Fruit fly (Drosophila melanogaster): ENCODE results near the gene repo.

repo gene

DNA sequence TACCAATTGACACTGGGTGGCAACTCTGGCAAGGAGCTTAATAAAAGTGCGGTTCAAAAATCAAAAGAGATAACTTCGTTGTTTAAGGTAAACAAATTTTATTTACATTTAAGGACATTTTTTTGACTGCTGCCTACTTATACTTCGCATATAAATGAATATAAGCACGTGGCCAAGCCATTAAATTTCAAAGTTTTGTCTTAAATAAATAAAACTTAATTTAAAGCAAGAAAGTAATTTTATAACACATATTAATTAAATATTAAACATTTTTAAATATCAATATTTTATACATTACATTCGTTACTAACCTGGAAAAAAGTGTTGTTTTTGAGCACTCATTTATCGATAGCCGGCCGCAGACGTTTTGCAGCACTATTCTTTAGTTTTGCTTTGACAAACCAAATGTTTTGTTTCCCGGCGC, 47.3 kb upstream of the repo start, which contains the start of the genes CG12321 and MED17 (continued):
- no peak for TF ChIP-seq NK7.1 (GFP tag; optimal IDR thresholded peaks at IDR 0.05)
- peak; percentile 76 for TF ChIP-seq D19A (tag; optimal IDR thresholded peaks at IDR 0.05)
- TF ChIP-seq B-H1 (GFP tag; IDR thresholded peaks at IDR 0.05) = peak; percentile 73
- peak; percentile 35 for TF ChIP-seq ERR (GFP tag; optimal IDR thresholded peaks at IDR 0.05)
- peak; percentile 62 for TF ChIP-seq CG4854 (GFP tag; optimal IDR thresholded peaks at IDR 0.05)
- TF ChIP-seq CTCF (GFP tag; optimal IDR thresholded peaks at IDR 0.05) = peak; percentile 48
- TF ChIP-seq Taf1 (GFP tag; IDR thresholded peaks at IDR 0.05) = peak; percentile 59
- peak; percentile 88 for TF ChIP-seq CG32772 (GFP tag; IDR thresholded peaks at IDR 0.05)
- no peak for TF ChIP-seq CG13287 (GFP tag; IDR thresholded peaks at IDR 0.05; ENCODE audit: partially characterized antibody)
- peak; percentile 86 for TF ChIP-seq CG9817 (tag; optimal IDR thresholded peaks at IDR 0.05)
- peak; percentile 61 for TF ChIP-seq tx (GFP tag; optimal IDR thresholded peaks at IDR 0.05)
- peak; percentile 60 for TF ChIP-seq ara (GFP tag; IDR thresholded peaks at IDR 0.05)
- peak; percentile 46 for TF ChIP-seq CG8765 (GFP tag; IDR thresholded peaks at IDR 0.05)
- no peak for TF ChIP-seq CG4707 (GFP tag; optimal IDR thresholded peaks at IDR 0.05)
- peak; percentile 72 for TF ChIP-seq CG32767 (GFP tag; IDR thresholded peaks at IDR 0.05)
- TF ChIP-seq fru (optimal IDR thresholded peaks at IDR 0.05) = no peak
- no peak for TF ChIP-seq gfzf (GFP tag; optimal IDR thresholded peaks at IDR 0.05)
- TF ChIP-seq HmgD (GFP tag; optimal IDR thresholded peaks at IDR 0.05) = no peak
- peak; percentile 71 for TF ChIP-seq CHES-1-like (GFP tag; optimal IDR thresholded peaks at IDR 0.05)
- no peak for TF ChIP-seq CG7745 (tag; optimal IDR thresholded peaks at IDR 0.05)
- TF ChIP-seq wor (GFP tag; IDR thresholded peaks at IDR 0.05) = peak; percentile 85
- TF ChIP-seq Xbp1 (GFP tag; optimal IDR thresholded peaks at IDR 0.05) = peak; percentile 94
- peak; percentile 58 for TF ChIP-seq odd (GFP tag; optimal IDR thresholded peaks at IDR 0.05)
- peak; percentile 69 for TF ChIP-seq jing (GFP tag; optimal IDR thresholded peaks at IDR 0.05)
- TF ChIP-seq NC2β (GFP tag; optimal IDR thresholded peaks at IDR 0.05) = no peak
- TF ChIP-seq zfh1 (GFP tag; IDR thresholded peaks at IDR 0.05) = peak; percentile 85
- peak; percentile 74 to 91 for TF ChIP-seq Hr51 (GFP tag; optimal IDR thresholded peaks at IDR 0.05)
- TF ChIP-seq CG10959 (GFP tag; IDR thresholded peaks at IDR 0.05) = peak; percentile 73
- TF ChIP-seq CG11398 (GFP tag; optimal IDR thresholded peaks at IDR 0.05) = no peak
- no peak for TF ChIP-seq vnd (GFP tag; IDR thresholded peaks at IDR 0.05; ENCODE audit: partially characterized antibody)
- peak; percentile 77 for TF ChIP-seq Dip3 (GFP tag; optimal IDR thresholded peaks at IDR 0.05)
- TF ChIP-seq CG3995 (GFP tag; optimal IDR thresholded peaks at IDR 0.05) = peak; percentile 27
- TF ChIP-seq ftz-f1 (GFP tag; optimal IDR thresholded peaks at IDR 0.05) = no peak
- no peak for TF ChIP-seq CG1603 (tag; optimal IDR thresholded peaks at IDR 0.05)
- no peak for TF ChIP-seq bigmax (GFP tag; optimal IDR thresholded peaks at IDR 0.05)
- TF ChIP-seq CG33213 (GFP tag; optimal IDR thresholded peaks at IDR 0.05) = peak; percentile 47
- TF ChIP-seq CG2712 (tag; optimal IDR thresholded peaks at IDR 0.05) = peak; percentile 92
- TF ChIP-seq CG11696 (GFP tag; IDR thresholded peaks at IDR 0.05) = peak; percentile 54; the same call in 1 of the 2 replicates
- TF ChIP-seq CG10654 (GFP tag; optimal IDR thresholded peaks at IDR 0.05) = peak; percentile 87
- TF ChIP-seq Trl (optimal IDR thresholded peaks at IDR 0.05) = no peak
- TF ChIP-seq Trl (GFP tag; optimal IDR thresholded peaks at IDR 0.05) = peak; percentile 19
- TF ChIP-seq Rfx (GFP tag; IDR thresholded peaks at IDR 0.05) = peak; percentile 96
- no peak for TF ChIP-seq CG5180 (GFP tag; optimal IDR thresholded peaks at IDR 0.05)
- TF ChIP-seq knrl (GFP tag; IDR thresholded peaks at IDR 0.05; ENCODE audit: partially characterized antibody) = 0 out of 3 replicates have a peak, but pooled peaks have one; percentile 14
- peak; percentile 70 for TF ChIP-seq CG6254 (GFP tag; optimal IDR thresholded peaks at IDR 0.05)
- TF ChIP-seq CG9609 (GFP tag; optimal IDR thresholded peaks at IDR 0.05) = peak; percentile 56
- TF ChIP-seq amos (GFP tag; IDR thresholded peaks at IDR 0.05; ENCODE audit: partially characterized antibody) = no peak
- peak; percentile 94 for TF ChIP-seq nmo (GFP tag; optimal IDR thresholded peaks at IDR 0.05)
- no peak for TF ChIP-seq luna (GFP tag; optimal IDR thresholded peaks at IDR 0.05)
- no peak for TF ChIP-seq CG7963 (GFP tag; IDR thresholded peaks at IDR 0.05; ENCODE audit: partially characterized antibody)
- TF ChIP-seq CG10321 (GFP tag; IDR thresholded peaks at IDR 0.05) = peak; percentile 43; the same call in 1 of the 2 replicates
- TF ChIP-seq sd (tag; optimal IDR thresholded peaks at IDR 0.05) = peak; percentile 71
